Fruit fly (Drosophila melanogaster): ENCODE data around the gene Elys.
A peak's percentile ranks its signal among the peaks of the same experiment; 100 is the strongest.

Gene Elys

DNA sequence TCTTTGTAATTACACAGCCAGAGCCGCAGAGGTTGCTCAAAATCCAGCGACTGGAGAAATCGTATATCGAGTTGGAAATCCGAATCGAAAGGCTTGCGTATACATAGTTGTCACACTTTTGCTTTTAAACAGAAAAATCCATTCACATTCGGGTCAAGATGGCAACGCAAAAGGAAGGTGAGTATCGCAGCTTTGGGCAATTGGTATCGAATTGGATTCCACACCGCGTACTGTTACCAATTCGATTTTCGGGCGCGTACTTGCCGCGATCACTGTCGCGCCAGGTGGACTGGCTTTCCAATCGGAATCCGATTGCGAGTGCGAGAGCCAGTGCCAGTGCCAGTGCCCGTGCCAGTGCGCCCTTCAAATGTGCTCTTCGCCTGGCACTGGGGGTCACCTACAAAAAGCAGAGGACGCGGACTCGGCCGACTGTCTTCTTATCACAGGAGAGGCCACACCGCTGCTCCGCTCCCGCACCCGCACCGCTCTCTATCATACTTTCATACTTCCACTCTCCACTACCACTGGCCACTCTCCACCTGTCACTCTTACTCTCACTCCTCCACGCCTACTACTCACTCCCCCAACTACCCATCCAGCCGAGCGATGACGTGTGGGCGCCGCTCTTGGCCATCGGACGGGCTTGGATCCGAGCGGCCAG, 15.5 kb downstream of the Elys start:
- TF ChIP-seq ewg (GFP tag; optimal IDR thresholded peaks at IDR 0.05) (no peak), CG2678 (tag; optimal IDR thresholded peaks at IDR 0.05) (no peak), sug (tag; optimal IDR thresholded peaks at IDR 0.05) (peak; percentile 32), klu (GFP tag; IDR thresholded peaks at IDR 0.05) (no peak), CG3995 (GFP tag; optimal IDR thresholded peaks at IDR 0.05) (peak; percentile 68), CG30020 (tag; optimal IDR thresholded peaks at IDR 0.05) (no peak), cwo (GFP tag; optimal IDR thresholded peaks at IDR 0.05) (peak; percentile 50), ERR (GFP tag; optimal IDR thresholded peaks at IDR 0.05) (peak; percentile 83), CG8388 (GFP tag; optimal IDR thresholded peaks at IDR 0.05) (peak; percentile 80), Sry-β (GFP tag; optimal IDR thresholded peaks at IDR 0.05) (no peak), nerfin-1 (tag; optimal IDR thresholded peaks at IDR 0.05) (no peak), CG8765 (GFP tag; IDR thresholded peaks at IDR 0.05) (no peak), CG13894 (tag; optimal IDR thresholded peaks at IDR 0.05) (no peak), schlank (tag; optimal IDR thresholded peaks at IDR 0.05) (no peak), CG8944 (GFP tag; optimal IDR thresholded peaks at IDR 0.05) (no peak), CG17359 (tag; optimal IDR thresholded peaks at IDR 0.05) (no peak), Sox102F (GFP tag; optimal IDR thresholded peaks at IDR 0.05) (no peak), knrl (GFP tag; IDR thresholded peaks at IDR 0.05; ENCODE audit: partially characterized antibody) (no peak), CG8924 (tag; optimal IDR thresholded peaks at IDR 0.05) (no peak), gce (GFP tag; IDR thresholded peaks at IDR 0.05) (no peak), Eip74EF (GFP tag; optimal IDR thresholded peaks at IDR 0.05) (no peak), BEAF-32 (GFP tag; optimal IDR thresholded peaks at IDR 0.05) (peak; percentile 7), Hmr (GFP tag; optimal IDR thresholded peaks at IDR 0.05) (no peak), Dref (GFP tag; IDR thresholded peaks at IDR 0.05) (no peak), jing (GFP tag; optimal IDR thresholded peaks at IDR 0.05) (no peak), CG1603 (tag; optimal IDR thresholded peaks at IDR 0.05) (peak; percentile 81), Med (GFP tag) (peak; percentile 67), CG17568 (GFP tag; optimal IDR thresholded peaks at IDR 0.05) (no peak), ftz-f1 (GFP tag; optimal IDR thresholded peaks at IDR 0.05) (no peak), C15 (GFP tag; IDR thresholded peaks at IDR 0.05) (no peak), Aef1 (GFP tag; IDR thresholded peaks at IDR 0.05) (no peak), Sox100B (GFP tag; optimal IDR thresholded peaks at IDR 0.05) (no peak), twi (tag; optimal IDR thresholded peaks at IDR 0.05) (no peak), usp (GFP tag; optimal IDR thresholded peaks at IDR 0.05) (no peak), CG4282 (GFP tag; optimal IDR thresholded peaks at IDR 0.05) (no peak), trem (tag; optimal IDR thresholded peaks at IDR 0.05) (no peak), Hr78 (GFP tag; optimal IDR thresholded peaks at IDR 0.05) (peak in 1 of 2 experiments; percentile 67), CrebB (tag; optimal IDR thresholded peaks at IDR 0.05) (no peak), insv (GFP tag; optimal IDR thresholded peaks at IDR 0.05) (peak in 1 of 2 experiments; percentile 84), Six4 (GFP tag; optimal IDR thresholded peaks at IDR 0.05) (no peak), Sin3A (optimal IDR thresholded peaks at IDR 0.05) (no peak), CG4360 (GFP tag; IDR thresholded peaks at IDR 0.05) (no peak), Elba2 (GFP tag; optimal IDR thresholded peaks at IDR 0.05) (peak; percentile 92), CG7271 (tag; optimal IDR thresholded peaks at IDR 0.05) (no peak), hbn (GFP tag; IDR thresholded peaks at IDR 0.05; ENCODE audit: partially characterized antibody) (no peak), Blimp-1 (GFP tag; optimal IDR thresholded peaks at IDR 0.05) (peak; percentile 68), ab (GFP tag; optimal IDR thresholded peaks at IDR 0.05) (no peak), z (GFP tag; IDR thresholded peaks at IDR 0.05) (0 out of 3 replicates have a peak, but pooled peaks have one; percentile 50), Trl (optimal IDR thresholded peaks at IDR 0.05) (peak; percentile 46 to 50), Trl (GFP tag; optimal IDR thresholded peaks at IDR 0.05) (no peak)

Measured in whole organism, embryonic.